Worm (Caenorhabditis elegans): ENCODE results near the gene cup-16.

ce11 chrII:8695783-8696182 lies 11.2 kb upstream of the cup-16 start, which contains the start of gene C34C6.10:
- TF ChIP-seq lsy-2 (tag; optimal IDR thresholded peaks at IDR 0.05) = no peak
- no peak for TF ChIP-seq ztf-1 (GFP tag; conservative IDR thresholded peaks at IDR 0.05)
- TF ChIP-seq blmp-1 (tag; optimal IDR thresholded peaks at IDR 0.05; ENCODE audit: insufficient read depth) = no peak
- no peak for TF ChIP-seq lin-39 (tag; optimal IDR thresholded peaks at IDR 0.05)
- TF ChIP-seq ZK546.5 (tag; optimal IDR thresholded peaks at IDR 0.05) = no peak
- TF ChIP-seq sem-4 (tag; optimal IDR thresholded peaks at IDR 0.05) = no peak
- TF ChIP-seq ztf-11 (tag; optimal IDR thresholded peaks at IDR 0.05) = no peak
- TF ChIP-seq fos-1 (tag; optimal IDR thresholded peaks at IDR 0.05) = no peak
